Worm (Caenorhabditis elegans) whole organism, midembryonic: ENCODE data around the gene pdl-1.

Experiments used
- flt-1 ChIP-seq: fragments of 200-800 bp; sonication (Bioruptor generic); IDR thresholded peaks from 2 replicates; pipeline ENCODE4 v1.3.6; 2022; ENCODE audit warnings: missing genetic modification characterization, missing compliant biosample characterization
- klf-2 ChIP-seq: fragments of 200-800 bp; sonication (Bioruptor generic); conservative IDR thresholded peaks from 2 replicates; pipeline ENCODE4 v1.3.6; 2022; ENCODE audit warnings: missing genetic modification reagents, missing genetic modification characterization, missing compliant biosample characterization
- med-1 ChIP-seq: sonication (generic microtip); optimal IDR thresholded peaks from 2 replicates; lab custom pipeline; 2017; ENCODE audit warnings: missing genetic modification characterization, mild to moderate bottlenecking, missing compliant biosample characterization, antibody characterized with exemption, missing genetic modification reagents; ENCODE audit not compliant: insufficient read depth
- ref-1 ChIP-seq: fragments of 200-800 bp; sonication (Bioruptor generic); conservative IDR thresholded peaks from 2 replicates; pipeline ENCODE4 v1.3.6; 2022; ENCODE audit warnings: missing genetic modification reagents, missing genetic modification characterization, missing compliant biosample characterization
- tab-1 ChIP-seq: fragments of 200-800 bp; sonication (Bioruptor generic); IDR thresholded peaks from 2 replicates; pipeline ENCODE4 v1.3.6; 2022; ENCODE audit warnings: missing genetic modification characterization, missing compliant biosample characterization
- ztf-23 ChIP-seq: fragments of 200-800 bp; sonication (Bioruptor generic); IDR thresholded peaks from 2 replicates; pipeline ENCODE4 v1.3.6; 2022; ENCODE audit warnings: missing genetic modification reagents, missing genetic modification characterization, missing compliant biosample characterization

- TF ChIP-seq med-1 (GFP tag; lab: Kevin White, UChicago) = no peak
- TF ChIP-seq flt-1 = no peak
- no peak for TF ChIP-seq tab-1
- no peak for TF ChIP-seq klf-2 (GFP tag; lab: Robert Waterston, UW)
- TF ChIP-seq ref-1 (GFP tag; lab: Robert Waterston, UW) = no peak
- TF ChIP-seq ztf-23 = no peak
These were observed 24.0 kb downstream of the pdl-1 start for ce11 chrII:7207649-7208048.
